Fruit fly (Drosophila melanogaster) whole organism, wandering third instar larva: Measurements from ENCODE around the gene CG4496.

Experiments
- Abd-B ChIP-seq: fragments of >200 bp; optimal IDR thresholded peaks from 2 replicates; lab custom pipeline; 2017; ENCODE audit warnings: missing biosample characterization, missing genetic modification characterization
- CrebA ChIP-seq: fragments of 200-800 bp; sonication (Bioruptor generic); optimal IDR thresholded peaks from 2 replicates; lab custom pipeline; 2016; ENCODE audit warnings: missing biosample characterization, mild to moderate bottlenecking, missing genetic modification characterization, borderline replicate concordance
- Dfd ChIP-seq: fragments of >200 bp; optimal IDR thresholded peaks from 2 replicates; lab custom pipeline; 2017; ENCODE audit warnings: missing biosample characterization, missing genetic modification characterization
- Hr78 ChIP-seq: fragments of >200 bp; optimal IDR thresholded peaks from 2 replicates; lab custom pipeline; 2017; ENCODE audit warnings: missing biosample characterization, missing genetic modification characterization
- Mio ChIP-seq: sonication (Bioruptor generic); optimal IDR thresholded peaks from 2 replicates; lab custom pipeline; 2016; ENCODE audit warnings: missing biosample characterization, missing genetic modification characterization
- Myc ChIP-seq: fragments of >200 bp; optimal IDR thresholded peaks from 2 replicates; lab custom pipeline; 2017
- OdsH ChIP-seq: fragments of 200-800 bp; sonication (Bioruptor generic); optimal IDR thresholded peaks from 2 replicates; lab custom pipeline; 2016; ENCODE audit warnings: missing biosample characterization, mild to moderate bottlenecking, missing genetic modification characterization
- dmrt93B ChIP-seq: fragments of 200-800 bp; sonication (Bioruptor generic); optimal IDR thresholded peaks from 2 replicates; lab custom pipeline; 2018; ENCODE audit warnings: missing biosample characterization, mild to moderate bottlenecking, missing genetic modification characterization
- lola ChIP-seq: fragments of >200 bp; optimal IDR thresholded peaks from 2 replicates; lab custom pipeline; 2017; ENCODE audit warnings: missing biosample characterization, missing genetic modification characterization
- pan ChIP-seq: fragments of >200 bp; optimal IDR thresholded peaks from 2 replicates; lab custom pipeline; 2017
- rgr ChIP-seq: fragments of 200-800 bp; sonication (Bioruptor generic); optimal IDR thresholded peaks from 3 replicates; lab custom pipeline; 2016; ENCODE audit warnings: missing biosample characterization, mild to moderate bottlenecking, missing genetic modification characterization
- tai ChIP-seq: sonication (Bioruptor generic); optimal IDR thresholded peaks from 2 replicates; lab custom pipeline; 2016; ENCODE audit warnings: missing biosample characterization, missing genetic modification characterization
- usp ChIP-seq: fragments of >200 bp; optimal IDR thresholded peaks from 2 replicates; lab custom pipeline; 2017; ENCODE audit warnings: missing biosample characterization, missing genetic modification characterization

- TF ChIP-seq tai (GFP tag; lab: Kevin White, UChicago): no peak
- no peak for TF ChIP-seq Myc (lab: Kevin White, UChicago)
- no peak for TF ChIP-seq Abd-B (GFP tag; lab: Kevin White, UChicago)
- TF ChIP-seq OdsH (GFP tag; lab: Kevin White, UChicago): peak; percentile 8
- no peak for TF ChIP-seq Mio (GFP tag; lab: Kevin White, UChicago)
- TF ChIP-seq lola (GFP tag; lab: Kevin White, UChicago): no peak
- no peak for TF ChIP-seq CrebA (GFP tag; lab: Kevin White, UChicago)
- TF ChIP-seq dmrt93B: no peak
- TF ChIP-seq pan: no peak
- TF ChIP-seq rgr (GFP tag; lab: Kevin White, UChicago): peak; percentile 31
- no peak for TF ChIP-seq usp
- TF ChIP-seq Dfd: no peak
- TF ChIP-seq Hr78 (GFP tag; lab: Kevin White, UChicago): no peak
Measured at dm6 chr2L:7145881-7146280, 43.9 kb downstream of the CG4496 start.
